Fruit fly (Drosophila melanogaster) whole organism, embryonic: ENCODE data around the gene Tnks.

Experiments
- BtbVII ChIP-seq: fragments of 200-800 bp; sonication (Bioruptor generic); optimal IDR thresholded peaks from 3 replicates; lab custom pipeline; 2017; ENCODE audit warnings: missing biosample characterization, mild to moderate bottlenecking, missing genetic modification characterization
- CG10431 ChIP-seq: fragments of 200-800 bp; sonication (Bioruptor generic); optimal IDR thresholded peaks from 3 replicates; lab custom pipeline; 2018; ENCODE audit warnings: missing biosample characterization, mild to moderate bottlenecking, missing genetic modification characterization
- CG11504 ChIP-seq: fragments of 200-800 bp; sonication (Bioruptor generic); optimal IDR thresholded peaks from 3 replicates; lab custom pipeline; 2019; ENCODE audit warnings: missing biosample characterization, mild to moderate bottlenecking, missing genetic modification characterization, moderate library complexity
- CG12769 ChIP-seq: fragments of 200-800 bp; sonication (Bioruptor generic); optimal IDR thresholded peaks from 2 replicates; lab custom pipeline; 2019; ENCODE audit warnings: missing biosample characterization, mild to moderate bottlenecking, missing genetic modification characterization, moderate library complexity
- CG14441 ChIP-seq: fragments of 200-800 bp; sonication (Bioruptor generic); IDR thresholded peaks from 2 replicates; pipeline ENCODE4 v1.3.6; 2022; ENCODE audit warnings: missing biosample characterization, missing genetic modification characterization
- CG15479 ChIP-seq: fragments of 200-800 bp; sonication (Bioruptor generic); optimal IDR thresholded peaks from 3 replicates; lab custom pipeline; 2019; ENCODE audit warnings: missing biosample characterization, mild to moderate bottlenecking, missing genetic modification characterization, moderate library complexity
- CG17385 ChIP-seq: fragments of 200-800 bp; sonication (Bioruptor generic); optimal IDR thresholded peaks from 3 replicates; lab custom pipeline; 2018; ENCODE audit warnings: missing biosample characterization, mild to moderate bottlenecking, missing genetic modification characterization
- CG18599 ChIP-seq: fragments of 200-800 bp; sonication (Bioruptor generic); optimal IDR thresholded peaks from 3 replicates; lab custom pipeline; 2017; ENCODE audit warnings: missing biosample characterization, missing genetic modification characterization, mild to moderate bottlenecking, moderate library complexity, missing genetic modification reagents
- CG2678 ChIP-seq: fragments of 200-800 bp; sonication (Bioruptor generic); optimal IDR thresholded peaks from 3 replicates; lab custom pipeline; 2019; ENCODE audit warnings: missing biosample characterization, mild to moderate bottlenecking, missing genetic modification characterization, moderate library complexity
- CG2712 ChIP-seq: fragments of 200-800 bp; optimal IDR thresholded peaks from 3 replicates; lab custom pipeline; 2019; ENCODE audit warnings: missing biosample characterization, mild to moderate bottlenecking, missing genetic modification characterization, moderate library complexity
- CG32532 ChIP-seq: fragments of 200-800 bp; sonication (Bioruptor generic); IDR thresholded peaks from 2 replicates; pipeline ENCODE4 v1.3.6; 2022; ENCODE audit warnings: missing biosample characterization, missing genetic modification characterization
- CG32767 ChIP-seq: fragments of 200-800 bp; sonication (Bioruptor generic); IDR thresholded peaks from 2 replicates; pipeline ENCODE4 v1.3.6; 2022; ENCODE audit warnings: missing biosample characterization, missing genetic modification characterization
- CG32772 ChIP-seq: fragments of 200-800 bp; sonication (Bioruptor generic); IDR thresholded peaks from 2 replicates; pipeline ENCODE4 v1.3.6; 2022; ENCODE audit warnings: missing biosample characterization, missing genetic modification characterization
- CG34376 ChIP-seq: fragments of 200-800 bp; sonication (Bioruptor generic); optimal IDR thresholded peaks from 2 replicates; lab custom pipeline; 2018; ENCODE audit warnings: missing biosample characterization, mild to moderate bottlenecking, missing genetic modification characterization
- CG42726 ChIP-seq: fragments of 200-800 bp; sonication (Bioruptor generic); IDR thresholded peaks from 2 replicates; pipeline ENCODE4 v1.3.6; 2022; ENCODE audit warnings: missing biosample characterization, missing genetic modification characterization; ENCODE audit not compliant: partially characterized antibody
- CG6254 ChIP-seq: fragments of 200-800 bp; sonication (Bioruptor generic); optimal IDR thresholded peaks from 3 replicates; lab custom pipeline; 2017; ENCODE audit warnings: mild to moderate bottlenecking, missing biosample characterization, missing genetic modification reagents, missing genetic modification characterization
- CG6689 ChIP-seq: fragments of 200-800 bp; sonication (Bioruptor generic); IDR thresholded peaks from 2 replicates; pipeline ENCODE4 v1.3.6; 2022; ENCODE audit warnings: missing biosample characterization, missing genetic modification characterization
- CG6854 ChIP-seq: fragments of 200-800 bp; sonication (Bioruptor generic); optimal IDR thresholded peaks from 3 replicates; lab custom pipeline; 2017; ENCODE audit warnings: missing biosample characterization, mild to moderate bottlenecking, missing genetic modification characterization
- CG8944 ChIP-seq: fragments of 200-800 bp; sonication (Bioruptor generic); optimal IDR thresholded peaks from 3 replicates; lab custom pipeline; 2016; ENCODE audit warnings: missing biosample characterization, missing genetic modification characterization
- CHES-1-like ChIP-seq: fragments of 200-800 bp; sonication (Bioruptor generic); optimal IDR thresholded peaks from 2 replicates; lab custom pipeline; 2016; ENCODE audit warnings: missing biosample characterization, missing genetic modification characterization
- Camta ChIP-seq: fragments of 200-800 bp; sonication (Bioruptor generic); optimal IDR thresholded peaks from 2 replicates; lab custom pipeline; 2016; ENCODE audit warnings: missing biosample characterization, missing genetic modification characterization
- D ChIP-seq, 2 experiments: fragments of 200-800 bp in 1 of 2; fragments of >200 bp in 1 of 2; sonication (Bioruptor generic) in 1 of 2; optimal IDR thresholded peaks; 2 replicates in 1 of 2; 3 replicates in 1 of 2; lab custom pipeline; 2017; ENCODE audit warnings: mild to moderate bottlenecking in 1 of 2, missing biosample characterization in 1 of 2, missing genetic modification characterization in 1 of 2, missing genetic modification reagents in 1 of 2
- D19B ChIP-seq: fragments of 200-800 bp; sonication (Bioruptor generic); optimal IDR thresholded peaks from 2 replicates; lab custom pipeline; 2017; ENCODE audit warnings: missing biosample characterization, mild to moderate bottlenecking, missing genetic modification characterization
- Dbx ChIP-seq: fragments of 200-800 bp; sonication (Bioruptor generic); IDR thresholded peaks from 3 replicates; pipeline ENCODE4 v1.3.6; 2022; ENCODE audit warnings: missing biosample characterization, missing genetic modification characterization
- Ets65A ChIP-seq: fragments of 200-800 bp; sonication (Bioruptor generic); peaks from one replicate; lab custom pipeline; 2016; ENCODE audit warnings: missing biosample characterization, missing genetic modification characterization
- Jarid2 ChIP-seq: fragments of 200-800 bp; sonication (Bioruptor generic); optimal IDR thresholded peaks from 3 replicates; lab custom pipeline; 2017; ENCODE audit warnings: mild to moderate bottlenecking, missing biosample characterization, missing genetic modification reagents, missing genetic modification characterization
- MBD-R2 ChIP-seq: fragments of 200-800 bp; sonication (Bioruptor generic); IDR thresholded peaks from 2 replicates; pipeline ENCODE4 v1.3.6; 2022; ENCODE audit warnings: missing biosample characterization, missing genetic modification characterization
- Med ChIP-seq: fragments of 200-800 bp; sonication (Bioruptor generic); peaks from one replicate; lab custom pipeline; 2016; ENCODE audit warnings: missing biosample characterization, missing genetic modification characterization, mild to moderate bottlenecking, inconsistent platforms, moderate library complexity
- NFAT ChIP-seq: fragments of 200-800 bp; sonication (Bioruptor generic); IDR thresholded peaks from 2 replicates; pipeline ENCODE4 v1.3.6; 2022; ENCODE audit warnings: missing biosample characterization, missing genetic modification characterization
- NfI ChIP-seq: fragments of 200-800 bp; sonication (Bioruptor generic); optimal IDR thresholded peaks from 3 replicates; lab custom pipeline; 2018; ENCODE audit warnings: missing biosample characterization, mild to moderate bottlenecking, missing genetic modification characterization, moderate library complexity
- Rfx ChIP-seq: fragments of 200-800 bp; sonication (Bioruptor generic); IDR thresholded peaks from 2 replicates; pipeline ENCODE4 v1.3.6; 2022; ENCODE audit warnings: missing biosample characterization, missing genetic modification characterization
- Xrp1 ChIP-seq: fragments of 200-800 bp; sonication (Bioruptor generic); IDR thresholded peaks from 2 replicates; pipeline ENCODE4 v1.3.6; 2022; ENCODE audit warnings: missing biosample characterization, missing genetic modification characterization
- bcd ChIP-seq: fragments of 200-800 bp; sonication (Bioruptor generic); optimal IDR thresholded peaks from 2 replicates; lab custom pipeline; 2017; ENCODE audit warnings: missing biosample characterization, mild to moderate bottlenecking, missing genetic modification characterization
- ci ChIP-seq: fragments of 200-800 bp; sonication (Bioruptor generic); IDR thresholded peaks from 3 replicates; pipeline ENCODE4 v1.3.6; 2022; ENCODE audit warnings: missing biosample characterization, missing genetic modification characterization
- dmrt99B ChIP-seq: fragments of 200-800 bp; sonication (Bioruptor generic); optimal IDR thresholded peaks from 2 replicates; lab custom pipeline; 2018; ENCODE audit warnings: missing biosample characterization, mild to moderate bottlenecking, missing genetic modification characterization, moderate library complexity
- eve ChIP-seq, 2 experiments: fragments of >200 bp; optimal IDR thresholded peaks; 2 replicates each; lab custom pipeline; 2017; ENCODE audit warnings: missing biosample characterization in 2 of 2, missing genetic modification characterization in 2 of 2
- fu2 ChIP-seq: fragments of 200-800 bp; sonication (Bioruptor generic); optimal IDR thresholded peaks from 2 replicates; lab custom pipeline; 2016; ENCODE audit warnings: missing biosample characterization, missing genetic modification characterization
- gce ChIP-seq: fragments of 200-800 bp; sonication (Bioruptor generic); IDR thresholded peaks from 3 replicates; pipeline ENCODE4 v1.3.6; 2022; ENCODE audit warnings: missing biosample characterization, missing genetic modification characterization
- gem ChIP-seq: fragments of 200-800 bp; sonication (Bioruptor generic); optimal IDR thresholded peaks from 2 replicates; lab custom pipeline; 2019; ENCODE audit warnings: missing biosample characterization, mild to moderate bottlenecking, missing genetic modification characterization, moderate library complexity
- grn ChIP-seq: fragments of 200-800 bp; sonication (Bioruptor generic); optimal IDR thresholded peaks from 3 replicates; lab custom pipeline; 2017; ENCODE audit warnings: missing biosample characterization, missing genetic modification characterization
- hkb ChIP-seq, 2 experiments: fragments of 200-800 bp in 1 of 2; fragments of >200 bp in 1 of 2; sonication (Bioruptor generic) in 1 of 2; IDR thresholded peaks in 1 of 2; optimal IDR thresholded peaks in 1 of 2; 2 replicates each; pipeline versions ENCODE4 v1.3.6 to Lab custom; 2017 to 2022; ENCODE audit warnings: missing biosample characterization in 1 of 2, missing genetic modification characterization in 1 of 2
- mirr ChIP-seq: fragments of 200-800 bp; sonication (Bioruptor generic); optimal IDR thresholded peaks from 3 replicates; lab custom pipeline; 2018; ENCODE audit warnings: missing biosample characterization, mild to moderate bottlenecking, missing genetic modification characterization
- peb ChIP-seq: fragments of 200-800 bp; sonication (Bioruptor generic); IDR thresholded peaks from 2 replicates; pipeline ENCODE4 v1.3.6; 2022; ENCODE audit warnings: missing biosample characterization, missing genetic modification characterization
- prd ChIP-seq, 3 experiments: fragments of >200 bp in 2 of 3; fragments of 200-800 bp in 1 of 3; sonication (Bioruptor generic) in 1 of 3; optimal IDR thresholded peaks in 2 of 3; IDR thresholded peaks in 1 of 3; 2 replicates in 2 of 3; 3 replicates in 1 of 3; pipeline versions ENCODE4 v1.3.6 to Lab custom; 2017 to 2022; ENCODE audit warnings: missing biosample characterization in 1 of 3, missing genetic modification characterization in 1 of 3
- so ChIP-seq: fragments of 200-800 bp; sonication (Bioruptor generic); IDR thresholded peaks from 3 replicates; pipeline ENCODE4 v1.3.6; 2022; ENCODE audit warnings: missing biosample characterization, missing genetic modification characterization
- sob ChIP-seq: fragments of 200-800 bp; sonication (Bioruptor generic); IDR thresholded peaks from 2 replicates; pipeline ENCODE4 v1.3.6; 2022; ENCODE audit warnings: missing biosample characterization, missing genetic modification characterization
- tll ChIP-seq, 2 experiments: fragments of 200-800 bp in 1 of 2; fragments of >200 bp in 1 of 2; sonication (Bioruptor generic) in 1 of 2; optimal IDR thresholded peaks; 2 replicates each; lab custom pipeline; 2017 to 2019; ENCODE audit warnings: missing biosample characterization in 2 of 2, missing genetic modification characterization in 2 of 2, mild to moderate bottlenecking in 1 of 2, moderate library complexity in 1 of 2
- twi ChIP-seq: fragments of 200-800 bp; optimal IDR thresholded peaks from 2 replicates; lab custom pipeline; 2019; ENCODE audit warnings: missing biosample characterization, mild to moderate bottlenecking, missing genetic modification characterization, moderate library complexity
- wek ChIP-seq: fragments of 200-800 bp; sonication (Bioruptor generic); optimal IDR thresholded peaks from 3 replicates; lab custom pipeline; 2018; ENCODE audit warnings: missing biosample characterization, mild to moderate bottlenecking, missing genetic modification characterization, moderate library complexity

Gene Tnks

dm6 chr3R:25694167-25694689, 33.1 kb upstream of the Tnks start (continued):
- no peak for TF ChIP-seq mirr (GFP tag; lab: Kevin White, UChicago)
- TF ChIP-seq Rfx, result peak; percentile 28; the same call in 1 of the 2 replicates
- 0 out of 3 replicates have a peak, but pooled peaks have one; percentile 14 for TF ChIP-seq Dbx
- TF ChIP-seq grn (GFP tag; lab: Kevin White, UChicago), result no peak
- TF ChIP-seq MBD-R2 (GFP tag; lab: Robert Waterston, UW), result no peak
- TF ChIP-seq CG34376, result no peak
- no peak for TF ChIP-seq Jarid2 (GFP tag; lab: Kevin White, UChicago)
- TF ChIP-seq so (GFP tag; lab: Robert Waterston, UW), result no peak
- TF ChIP-seq CG12769 (tag; lab: Kevin White, UChicago), result peak; percentile 30
- no peak for TF ChIP-seq eve (GFP tag; optimal IDR thresholded peaks at IDR 0.05; lab: Kevin White, UChicago)
- peak; percentile 49 for TF ChIP-seq D19B (GFP tag; lab: Kevin White, UChicago)
- peak; percentile 3 for TF ChIP-seq gem (tag; lab: Kevin White, UChicago)
- no peak for TF ChIP-seq CG2712 (tag; lab: Kevin White, UChicago)
- no peak for TF ChIP-seq CG32772
- TF ChIP-seq wek (GFP tag; lab: Kevin White, UChicago), result no peak
- no peak for TF ChIP-seq NFAT (GFP tag; lab: Robert Waterston, UW)
- TF ChIP-seq fu2 (GFP tag; lab: Kevin White, UChicago), result no peak
- no peak for TF ChIP-seq CG15479 (GFP tag; lab: Kevin White, UChicago)
- 0 out of 2 replicates have a peak, but pooled peaks have one; percentile 27 for TF ChIP-seq CG6689 (GFP tag; lab: Robert Waterston, UW)
- TF ChIP-seq prd (optimal IDR thresholded peaks at IDR 0.05; lab: Kevin White, UChicago), result no peak
- peak; percentile 30; the same call in 1 of the 3 replicates for TF ChIP-seq prd (GFP tag; IDR thresholded peaks at IDR 0.05; lab: Robert Waterston, UW)
- no peak for TF ChIP-seq CG6854 (GFP tag; lab: Kevin White, UChicago)
- TF ChIP-seq CG11504 (tag; lab: Kevin White, UChicago), result peak; percentile 30
- TF ChIP-seq CG2678 (tag; lab: Kevin White, UChicago), result peak; percentile 34
- TF ChIP-seq CG17385 (GFP tag; lab: Kevin White, UChicago), result no peak
- TF ChIP-seq CHES-1-like, result no peak
- no peak for TF ChIP-seq D (optimal IDR thresholded peaks at IDR 0.05; lab: Kevin White, UChicago)
- TF ChIP-seq D (GFP tag; optimal IDR thresholded peaks at IDR 0.05; lab: Kevin White, UChicago), result no peak
- no peak for TF ChIP-seq BtbVII (GFP tag; lab: Kevin White, UChicago)
- TF ChIP-seq Xrp1 (GFP tag; lab: Robert Waterston, UW), result no peak
- TF ChIP-seq CG42726 (GFP tag; lab: Robert Waterston, UW), result no peak
- TF ChIP-seq Ets65A (GFP tag; lab: Kevin White, UChicago), result peak; percentile 91
- TF ChIP-seq CG32532 (GFP tag; lab: Robert Waterston, UW), result no peak
- peak; percentile 3 for TF ChIP-seq dmrt99B (tag; lab: Kevin White, UChicago)
- no peak for TF ChIP-seq CG10431 (GFP tag; lab: Kevin White, UChicago)
- no peak for TF ChIP-seq NfI (GFP tag; lab: Kevin White, UChicago)
- TF ChIP-seq hkb (optimal IDR thresholded peaks at IDR 0.05; lab: Kevin White, UChicago), result no peak
- TF ChIP-seq hkb (GFP tag; IDR thresholded peaks at IDR 0.05; lab: Robert Waterston, UW), result no peak
- no peak for TF ChIP-seq bcd (GFP tag; lab: Kevin White, UChicago)
- TF ChIP-seq Med, result peak; percentile 70
- peak; percentile 55 for TF ChIP-seq CG18599
- no peak for TF ChIP-seq CG6254 (GFP tag; lab: Kevin White, UChicago)
- TF ChIP-seq Camta, result no peak
- no peak for TF ChIP-seq peb (GFP tag; lab: Robert Waterston, UW)
- no peak for TF ChIP-seq twi (tag; lab: Kevin White, UChicago)
- TF ChIP-seq CG14441, result no peak
- no peak for TF ChIP-seq CG8944
- TF ChIP-seq tll (GFP tag; optimal IDR thresholded peaks at IDR 0.05; lab: Kevin White, UChicago), result no peak
- peak; percentile 8; the same call in 1 of the 2 replicates for TF ChIP-seq sob
- no peak for TF ChIP-seq gce (GFP tag; lab: Robert Waterston, UW)
- no peak for TF ChIP-seq CG32767 (GFP tag; lab: Robert Waterston, UW)
- TF ChIP-seq ci (GFP tag; lab: Robert Waterston, UW), result no peak
